Worm (Caenorhabditis elegans) whole organism, L1 larva: ENCODE data around the gene srh-15.

Experiments used
- aha-1 ChIP-seq: fragments of 150-350 bp; optimal IDR thresholded peaks from 2 replicates; lab custom pipeline; 2014; ENCODE audit warnings: missing biosample characterization, missing genetic modification characterization
- ama-1 ChIP-seq: fragments of 150-350 bp; optimal IDR thresholded peaks from 2 replicates; lab custom pipeline; 2014
- dpl-1 ChIP-seq, 3 experiments: fragments of 150-350 bp in 2 of 3; sonication (generic microtip) in 1 of 3; optimal IDR thresholded peaks; 2 replicates each; lab custom pipeline; 2014 to 2017; ENCODE audit warnings: missing biosample characterization in 3 of 3, missing genetic modification characterization in 3 of 3, missing genetic modification reagents in 3 of 3
- egl-27 ChIP-seq, 2 experiments: fragments of 150-350 bp in 1 of 2; sonication (generic microtip); optimal IDR thresholded peaks; 3 replicates each; lab custom pipeline; 2017 to 2018; ENCODE audit warnings: missing biosample characterization in 2 of 2, missing genetic modification characterization in 2 of 2, missing genetic modification reagents in 2 of 2
- elt-2 ChIP-seq: sonication (generic microtip); optimal IDR thresholded peaks from 2 replicates; lab custom pipeline; 2016; ENCODE audit warnings: missing genetic modification characterization, mild to moderate bottlenecking, inconsistent platforms, missing compliant biosample characterization, missing genetic modification reagents
- irx-1 ChIP-seq: sonication (generic microtip); optimal IDR thresholded peaks from 2 replicates; lab custom pipeline; 2016; ENCODE audit warnings: missing genetic modification characterization, missing compliant biosample characterization
- jun-1 ChIP-seq: fragments of 150-350 bp; optimal IDR thresholded peaks from 2 replicates; lab custom pipeline; 2014; ENCODE audit warnings: missing biosample characterization, missing genetic modification reagents, missing genetic modification characterization
- lin-13 ChIP-seq: fragments of 150-350 bp; optimal IDR thresholded peaks from 2 replicates; lab custom pipeline; 2014; ENCODE audit warnings: missing biosample characterization, missing genetic modification reagents, missing genetic modification characterization
- nhr-47 ChIP-seq: sonication (generic microtip); optimal IDR thresholded peaks from 2 replicates; lab custom pipeline; 2016; ENCODE audit warnings: mild to moderate bottlenecking, missing genetic modification characterization, moderate library complexity, missing compliant biosample characterization
- tbx-2 ChIP-seq: sonication (generic microtip); optimal IDR thresholded peaks from 2 replicates; lab custom pipeline; 2016; ENCODE audit warnings: missing genetic modification characterization, missing compliant biosample characterization
- unc-30 ChIP-seq: sonication (generic microtip); optimal IDR thresholded peaks from 2 replicates; lab custom pipeline; 2017; ENCODE audit warnings: missing biosample characterization, missing genetic modification characterization
- unc-62 ChIP-seq: fragments of 150-350 bp; optimal IDR thresholded peaks from 2 replicates; lab custom pipeline; 2014; ENCODE audit warnings: missing biosample characterization, missing genetic modification reagents, missing genetic modification characterization
- unc-86 ChIP-seq: sonication (generic microtip); optimal IDR thresholded peaks from 2 replicates; lab custom pipeline; 2016; ENCODE audit warnings: missing genetic modification characterization, missing compliant biosample characterization

DNA sequence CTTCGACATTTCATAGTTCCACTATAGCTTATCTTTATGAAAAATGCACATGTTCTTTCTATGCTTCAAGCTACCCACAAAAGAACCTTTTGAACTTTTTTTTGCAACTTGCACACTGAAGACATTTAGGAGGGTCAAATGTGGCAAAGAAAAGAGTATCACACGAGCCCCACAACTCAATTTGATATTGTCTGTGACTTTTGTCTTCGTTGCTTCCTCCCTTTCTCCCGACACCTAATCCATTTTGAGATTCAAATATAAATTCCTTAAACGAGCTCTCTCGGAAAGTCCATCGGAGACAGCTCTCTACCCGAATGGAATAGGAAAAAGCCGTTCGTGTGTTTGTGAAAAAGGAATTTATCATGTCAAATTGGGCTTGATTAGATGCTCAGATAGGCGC lies 29.5 kb downstream of the srh-15 start:
- no peak for TF ChIP-seq aha-1 (tag; lab: Kevin White, UChicago)
- TF ChIP-seq unc-30 (tag; lab: Kevin White, UChicago), result no peak
- no peak for TF ChIP-seq dpl-1 (GFP tag; optimal IDR thresholded peaks at IDR 0.05; lab: Kevin White, UChicago)
- no peak for TF ChIP-seq unc-86 (tag; lab: Kevin White, UChicago)
- no peak for TF ChIP-seq nhr-47
- no peak for TF ChIP-seq elt-2 (tag; lab: Kevin White, UChicago)
- TF ChIP-seq tbx-2 (tag; lab: Kevin White, UChicago), result no peak
- TF ChIP-seq irx-1, result no peak
- TF ChIP-seq lin-13, result no peak
- TF ChIP-seq jun-1, result no peak
- no peak for TF ChIP-seq egl-27 (tag; optimal IDR thresholded peaks at IDR 0.05; lab: Kevin White, UChicago)
- no peak for TF ChIP-seq ama-1 (lab: Kevin White, UChicago)
- TF ChIP-seq unc-62 (GFP tag; lab: Kevin White, UChicago), result no peak
